Fruit fly (Drosophila melanogaster) whole organism, adult: ENCODE results near the gene CG11696.

Experiments used
- CG14711 ChIP-seq: fragments of 200-800 bp; sonication (Bioruptor generic); optimal IDR thresholded peaks from 2 replicates; lab custom pipeline; 2018; ENCODE audit warnings: missing biosample characterization, mild to moderate bottlenecking, missing genetic modification characterization, moderate library complexity
- CG5204 ChIP-seq: fragments of 200-800 bp; sonication (Bioruptor generic); optimal IDR thresholded peaks from 2 replicates; lab custom pipeline; 2016; ENCODE audit warnings: missing biosample characterization, missing genetic modification characterization
- Mnt ChIP-seq: fragments of 200-800 bp; sonication (Bioruptor generic); optimal IDR thresholded peaks from 2 replicates; lab custom pipeline; 2016; ENCODE audit warnings: missing biosample characterization, mild to moderate bottlenecking, missing genetic modification characterization
- bab1 ChIP-seq: fragments of 200-800 bp; sonication (Bioruptor generic); optimal IDR thresholded peaks from 3 replicates; lab custom pipeline; 2019; ENCODE audit warnings: missing biosample characterization, mild to moderate bottlenecking, missing genetic modification characterization, moderate library complexity
- pad ChIP-seq: fragments of 200-800 bp; sonication (Bioruptor generic); optimal IDR thresholded peaks from 3 replicates; lab custom pipeline; 2017; ENCODE audit warnings: missing biosample characterization, missing genetic modification characterization, mild to moderate bottlenecking, moderate library complexity, missing genetic modification reagents
- tj ChIP-seq: fragments of 200-800 bp; sonication (Bioruptor generic); optimal IDR thresholded peaks from 3 replicates; lab custom pipeline; 2017; ENCODE audit warnings: missing biosample characterization, mild to moderate bottlenecking, missing genetic modification characterization, moderate library complexity
- toe ChIP-seq: fragments of 200-800 bp; sonication (Bioruptor generic); optimal IDR thresholded peaks from 2 replicates; lab custom pipeline; 2016; ENCODE audit warnings: missing biosample characterization, missing genetic modification characterization

dm6 chrX:11584075-11584474 is 10.5 kb downstream of the CG11696 start, which contains the start of gene pkm:
- TF ChIP-seq Mnt (GFP tag; lab: Kevin White, UChicago) (no peak), bab1 (no peak), CG14711 (no peak), CG5204 (GFP tag; lab: Kevin White, UChicago) (no peak), tj (no peak), toe (GFP tag; lab: Kevin White, UChicago) (no peak), pad (GFP tag; lab: Kevin White, UChicago) (no peak)
